Fruit fly (Drosophila melanogaster) whole organism, embryonic: ENCODE measurements around the gene TotB.

Experiments
- Awh ChIP-seq: fragments of 200-800 bp; sonication (Bioruptor generic); IDR thresholded peaks from 2 replicates; pipeline ENCODE4, ENCODE4 v1.3.6; 2022; ENCODE audit warnings: missing biosample characterization, missing genetic modification characterization
- Bdp1 ChIP-seq: fragments of 200-800 bp; sonication (Bioruptor generic); optimal IDR thresholded peaks from 3 replicates; lab custom pipeline; 2016; ENCODE audit warnings: missing biosample characterization, missing genetic modification characterization
- CG12659 ChIP-seq: fragments of 200-800 bp; sonication (Bioruptor generic); optimal IDR thresholded peaks from 3 replicates; lab custom pipeline; 2017; ENCODE audit warnings: mild to moderate bottlenecking, missing biosample characterization, missing genetic modification reagents, missing genetic modification characterization
- CG14050 ChIP-seq: fragments of 200-800 bp; sonication (Bioruptor generic); IDR thresholded peaks from 3 replicates; pipeline ENCODE4 v1.3.6; 2022; ENCODE audit warnings: missing biosample characterization, missing genetic modification characterization
- CG16815 ChIP-seq: fragments of 200-800 bp; sonication (Bioruptor generic); optimal IDR thresholded peaks from 3 replicates; lab custom pipeline; 2017; ENCODE audit warnings: missing biosample characterization, mild to moderate bottlenecking, missing genetic modification characterization
- CG17385 ChIP-seq: fragments of 200-800 bp; sonication (Bioruptor generic); optimal IDR thresholded peaks from 3 replicates; lab custom pipeline; 2018; ENCODE audit warnings: missing biosample characterization, mild to moderate bottlenecking, missing genetic modification characterization
- CG18599 ChIP-seq: fragments of 200-800 bp; sonication (Bioruptor generic); optimal IDR thresholded peaks from 3 replicates; lab custom pipeline; 2017; ENCODE audit warnings: missing biosample characterization, missing genetic modification characterization, mild to moderate bottlenecking, moderate library complexity, missing genetic modification reagents
- CG2199 ChIP-seq: fragments of 200-800 bp; sonication (Bioruptor generic); IDR thresholded peaks from 3 replicates; pipeline ENCODE4 v1.3.6; 2022; ENCODE audit warnings: missing biosample characterization, missing genetic modification characterization
- CG3163 ChIP-seq: fragments of 200-800 bp; sonication (Bioruptor generic); optimal IDR thresholded peaks from 3 replicates; lab custom pipeline; 2016; ENCODE audit warnings: missing biosample characterization, missing genetic modification characterization
- CG32767 ChIP-seq: fragments of 200-800 bp; sonication (Bioruptor generic); IDR thresholded peaks from 2 replicates; pipeline ENCODE4 v1.3.6; 2022; ENCODE audit warnings: missing biosample characterization, missing genetic modification characterization
- CG33213 ChIP-seq: fragments of 200-800 bp; sonication (Bioruptor generic); optimal IDR thresholded peaks from 3 replicates; lab custom pipeline; 2016; ENCODE audit warnings: missing biosample characterization, missing genetic modification characterization
- CG34422 ChIP-seq: fragments of 200-800 bp; sonication (Bioruptor generic); IDR thresholded peaks from 3 replicates; pipeline ENCODE4 v1.3.6; 2022; ENCODE audit warnings: missing biosample characterization, missing genetic modification characterization
- CG42726 ChIP-seq: fragments of 200-800 bp; sonication (Bioruptor generic); IDR thresholded peaks from 2 replicates; pipeline ENCODE4 v1.3.6; 2022; ENCODE audit warnings: missing biosample characterization, missing genetic modification characterization; ENCODE audit not compliant: partially characterized antibody
- CG6791 ChIP-seq: fragments of 200-800 bp; sonication (Bioruptor generic); IDR thresholded peaks from 3 replicates; pipeline ENCODE4 v1.3.6; 2022; ENCODE audit warnings: missing biosample characterization, missing genetic modification characterization; ENCODE audit not compliant: partially characterized antibody
- CG7839 ChIP-seq: fragments of 200-800 bp; sonication (Bioruptor generic); optimal IDR thresholded peaks from 3 replicates; lab custom pipeline; 2018; ENCODE audit warnings: missing biosample characterization, mild to moderate bottlenecking, missing genetic modification characterization, moderate library complexity
- CG7963 ChIP-seq: fragments of 200-800 bp; sonication (Bioruptor generic); IDR thresholded peaks from 3 replicates; pipeline ENCODE4 v1.3.6; 2022; ENCODE audit warnings: missing biosample characterization, missing genetic modification characterization; ENCODE audit not compliant: partially characterized antibody
- CG8290 ChIP-seq, 3 experiments: fragments of 200-800 bp; sonication (Bioruptor generic); optimal IDR thresholded peaks; 2 replicates each; lab custom pipeline; 2016 to 2019; ENCODE audit warnings: missing biosample characterization in 3 of 3, missing genetic modification characterization in 3 of 3, mild to moderate bottlenecking in 2 of 3, moderate library complexity in 1 of 3
- CG9437 ChIP-seq: fragments of 200-800 bp; sonication (Bioruptor generic); optimal IDR thresholded peaks from 2 replicates; lab custom pipeline; 2018; ENCODE audit warnings: missing biosample characterization, mild to moderate bottlenecking, missing genetic modification characterization
- Dbx ChIP-seq: fragments of 200-800 bp; sonication (Bioruptor generic); IDR thresholded peaks from 3 replicates; pipeline ENCODE4 v1.3.6; 2022; ENCODE audit warnings: missing biosample characterization, missing genetic modification characterization
- H2.0 ChIP-seq: fragments of 200-800 bp; sonication (Bioruptor generic); IDR thresholded peaks from 2 replicates; pipeline ENCODE4 v1.3.6; 2022; ENCODE audit warnings: missing biosample characterization, missing genetic modification characterization
- HLH3B ChIP-seq: fragments of 200-800 bp; sonication (Bioruptor generic); IDR thresholded peaks from 2 replicates; pipeline ENCODE4 v1.3.6; 2022; ENCODE audit warnings: missing biosample characterization, missing genetic modification characterization
- Hr39 ChIP-seq: fragments of >200 bp; optimal IDR thresholded peaks from 2 replicates; lab custom pipeline; 2017
- MESR4 ChIP-seq: fragments of 200-800 bp; sonication (Bioruptor generic); optimal IDR thresholded peaks from 2 replicates; lab custom pipeline; 2018; ENCODE audit warnings: missing biosample characterization, mild to moderate bottlenecking, missing genetic modification characterization, moderate library complexity
- Mrtf ChIP-seq: fragments of 200-800 bp; sonication (Bioruptor generic); IDR thresholded peaks from 3 replicates; pipeline ENCODE4 v1.3.6; 2022; ENCODE audit warnings: missing biosample characterization, missing genetic modification characterization
- Opbp ChIP-seq: fragments of 200-800 bp; sonication (Bioruptor generic); IDR thresholded peaks from 3 replicates; pipeline ENCODE4 v1.3.6; 2022; ENCODE audit warnings: missing biosample characterization, missing genetic modification characterization; ENCODE audit not compliant: partially characterized antibody
- Scr ChIP-seq: fragments of 200-800 bp; sonication (Bioruptor generic); IDR thresholded peaks from 2 replicates; pipeline ENCODE4 v1.3.6; 2022; ENCODE audit warnings: missing biosample characterization, missing genetic modification characterization; ENCODE audit not compliant: partially characterized antibody
- Trl ChIP-seq, 3 experiments: fragments of >200 bp in 2 of 3; fragments of 200-800 bp in 1 of 3; sonication (Bioruptor generic) in 1 of 3; optimal IDR thresholded peaks; 2 replicates in 1 of 3; 3 replicates in 2 of 3; lab custom pipeline; 2016 to 2017; ENCODE audit warnings: missing biosample characterization in 1 of 3, missing genetic modification characterization in 1 of 3
- al ChIP-seq: fragments of 200-800 bp; sonication (Bioruptor generic); IDR thresholded peaks from 2 replicates; pipeline ENCODE4 v1.3.6; 2022; ENCODE audit warnings: missing biosample characterization, missing genetic modification characterization
- amos ChIP-seq: fragments of 200-800 bp; sonication (Bioruptor generic); IDR thresholded peaks from 2 replicates; pipeline ENCODE4 v1.3.6; 2022; ENCODE audit warnings: missing biosample characterization, missing genetic modification characterization; ENCODE audit not compliant: partially characterized antibody
- ash1 ChIP-seq: fragments of 200-800 bp; sonication (Bioruptor generic); optimal IDR thresholded peaks from 2 replicates; lab custom pipeline; 2018; ENCODE audit warnings: missing biosample characterization, mild to moderate bottlenecking, missing genetic modification characterization
- bbx ChIP-seq: fragments of 200-800 bp; sonication (Bioruptor generic); IDR thresholded peaks from 2 replicates; pipeline ENCODE4 v1.3.6; 2022; ENCODE audit warnings: missing biosample characterization, missing genetic modification characterization; ENCODE audit not compliant: partially characterized antibody
- chinmo ChIP-seq: fragments of 200-800 bp; sonication (Bioruptor generic); IDR thresholded peaks from 4 replicates; pipeline ENCODE4 v1.3.6; 2022; ENCODE audit warnings: missing biosample characterization, missing genetic modification characterization; ENCODE audit not compliant: partially characterized antibody
- crp ChIP-seq, 2 experiments: fragments of 200-800 bp; sonication (Bioruptor generic); optimal IDR thresholded peaks; 2 replicates in 1 of 2; 3 replicates in 1 of 2; lab custom pipeline; 2017; ENCODE audit warnings: missing biosample characterization in 2 of 2, missing genetic modification characterization in 2 of 2, mild to moderate bottlenecking in 1 of 2, moderate library complexity in 1 of 2
- ems ChIP-seq: fragments of 200-800 bp; sonication (Bioruptor generic); optimal IDR thresholded peaks from 3 replicates; lab custom pipeline; 2016; ENCODE audit warnings: missing biosample characterization, missing genetic modification characterization
- ewg ChIP-seq: fragments of 200-800 bp; sonication (Bioruptor generic); optimal IDR thresholded peaks from 3 replicates; lab custom pipeline; 2017; ENCODE audit warnings: mild to moderate bottlenecking, missing biosample characterization, missing genetic modification reagents, missing genetic modification characterization
- eyg ChIP-seq: fragments of 200-800 bp; sonication (Bioruptor generic); optimal IDR thresholded peaks from 3 replicates; lab custom pipeline; 2016; ENCODE audit warnings: missing biosample characterization, missing genetic modification characterization
- hb ChIP-seq: fragments of 200-800 bp; sonication (Bioruptor generic); IDR thresholded peaks from 3 replicates; pipeline ENCODE4 v1.3.6; 2022; ENCODE audit warnings: missing biosample characterization, missing genetic modification characterization; ENCODE audit not compliant: partially characterized antibody
- kah ChIP-seq: fragments of 200-800 bp; sonication (Bioruptor generic); optimal IDR thresholded peaks from 2 replicates; lab custom pipeline; 2018; ENCODE audit warnings: missing biosample characterization, mild to moderate bottlenecking, missing genetic modification characterization
- nerfin-1 ChIP-seq: fragments of 200-800 bp; sonication (Bioruptor generic); optimal IDR thresholded peaks from 3 replicates; lab custom pipeline; 2019; ENCODE audit warnings: missing biosample characterization, mild to moderate bottlenecking, missing genetic modification characterization, moderate library complexity
- nerfin-2 ChIP-seq: fragments of 200-800 bp; sonication (Bioruptor generic); IDR thresholded peaks from 2 replicates; pipeline ENCODE4 v1.3.6; 2022; ENCODE audit warnings: missing biosample characterization, missing genetic modification characterization; ENCODE audit not compliant: partially characterized antibody
- sna ChIP-seq: fragments of 200-800 bp; sonication (Bioruptor generic); IDR thresholded peaks from 2 replicates; pipeline ENCODE4 v1.3.6; 2022; ENCODE audit warnings: missing biosample characterization, missing genetic modification characterization; ENCODE audit not compliant: partially characterized antibody
- sug ChIP-seq: fragments of 200-800 bp; optimal IDR thresholded peaks from 2 replicates; lab custom pipeline; 2019; ENCODE audit warnings: missing biosample characterization, mild to moderate bottlenecking, missing genetic modification characterization, moderate library complexity
- vnd ChIP-seq: fragments of 200-800 bp; sonication (Bioruptor generic); IDR thresholded peaks from 3 replicates; pipeline ENCODE4 v1.3.6; 2022; ENCODE audit warnings: missing biosample characterization, missing genetic modification characterization; ENCODE audit not compliant: partially characterized antibody
- vvl ChIP-seq: fragments of 200-800 bp; sonication (Bioruptor generic); IDR thresholded peaks from 2 replicates; pipeline ENCODE4 v1.3.6; 2022; ENCODE audit warnings: missing biosample characterization, missing genetic modification characterization
- yki ChIP-seq: fragments of >200 bp; optimal IDR thresholded peaks from 3 replicates; lab custom pipeline; 2018
- zen2 ChIP-seq: fragments of 200-800 bp; sonication (Bioruptor generic); IDR thresholded peaks from 3 replicates; pipeline ENCODE4 v1.3.6; 2022; ENCODE audit warnings: missing biosample characterization, missing genetic modification characterization; ENCODE audit not compliant: partially characterized antibody

The TotB gene

dm6 chr3R:20877436-20877835 lies 3.7 kb downstream of the TotB start, which contains the start of gene TotZ (continued):
- no peak for TF ChIP-seq ash1 (GFP tag; lab: Kevin White, UChicago)
- no peak for TF ChIP-seq yki (lab: Kevin White, UChicago)
- TF ChIP-seq al (GFP tag; lab: Robert Waterston, UW) = no peak
- TF ChIP-seq CG14050 (GFP tag; lab: Robert Waterston, UW) = no peak
- TF ChIP-seq nerfin-1 (tag; lab: Kevin White, UChicago) = no peak
- TF ChIP-seq sna = no peak
- TF ChIP-seq, all 482 proteins: peak for 0

- peak; percentile 66 for TF ChIP-seq bbx (GFP tag; lab: Robert Waterston, UW)
- peak; percentile 60; the same call in 1 of the 2 replicates for TF ChIP-seq amos (GFP tag; lab: Robert Waterston, UW)
- no peak for TF ChIP-seq Mrtf
- no peak for TF ChIP-seq CG18599 (GFP tag; lab: Kevin White, UChicago)
- peak; percentile 75; the same call in 2 of the 3 replicates for TF ChIP-seq CG6791
- 0 out of 2 replicates have a peak, but pooled peaks have one; percentile 53 for TF ChIP-seq Scr (GFP tag; lab: Robert Waterston, UW)
- TF ChIP-seq CG16815 = no peak
- TF ChIP-seq CG7839 (tag; lab: Kevin White, UChicago) = no peak
- peak in 1 of 2 experiments; percentile 15 for TF ChIP-seq Trl (optimal IDR thresholded peaks at IDR 0.05; lab: Kevin White, UChicago)
- TF ChIP-seq Trl (GFP tag; optimal IDR thresholded peaks at IDR 0.05; lab: Kevin White, UChicago) = no peak
- TF ChIP-seq Opbp = peak; percentile 47; the same call in 1 of the 3 replicates
- peak; percentile 97 for TF ChIP-seq Bdp1 (GFP tag; lab: Kevin White, UChicago)
- TF ChIP-seq ewg (GFP tag; lab: Kevin White, UChicago) = peak; percentile 67
- TF ChIP-seq CG42726 (GFP tag; lab: Robert Waterston, UW) = peak; percentile 21; the same call in 1 of the 2 replicates
- TF ChIP-seq CG12659 (GFP tag; lab: Kevin White, UChicago) = no peak
- TF ChIP-seq Dbx (GFP tag; lab: Robert Waterston, UW) = no peak
- no peak for TF ChIP-seq kah
- no peak for TF ChIP-seq Awh (GFP tag; lab: Robert Waterston, UW)
- 0 out of 3 replicates have a peak, but pooled peaks have one; percentile 7 for TF ChIP-seq CG7963 (GFP tag; lab: Robert Waterston, UW)
- no peak for TF ChIP-seq eyg (GFP tag; lab: Kevin White, UChicago)
- no peak for TF ChIP-seq CG34422
- no peak for TF ChIP-seq CG3163 (GFP tag; lab: Kevin White, UChicago)
- TF ChIP-seq zen2 (GFP tag; lab: Robert Waterston, UW) = no peak
- no peak for TF ChIP-seq Hr39 (lab: Kevin White, UChicago)
Observed at dm6 chr3R:20890505-20890904, 16.8 kb downstream of the TotB start.

dm6 chr3R:20890920-20891319 lies 17.2 kb downstream of the TotB start:
- TF ChIP-seq H2.0 (GFP tag; lab: Robert Waterston, UW) = no peak
- no peak for TF ChIP-seq CG9437 (GFP tag; lab: Kevin White, UChicago)
- no peak for TF ChIP-seq CG17385 (GFP tag; lab: Kevin White, UChicago)
- TF ChIP-seq amos (GFP tag; lab: Robert Waterston, UW) = peak; percentile 75; the same call in 1 of the 2 replicates
- TF ChIP-seq CG2199 (GFP tag; lab: Robert Waterston, UW) = peak; percentile 65; the same call in 2 of the 3 replicates
- TF ChIP-seq vvl (GFP tag; lab: Robert Waterston, UW) = peak; percentile 8; the same call in 1 of the 2 replicates
- no peak for TF ChIP-seq HLH3B (GFP tag; lab: Robert Waterston, UW)
- TF ChIP-seq CG8290 (GFP tag; optimal IDR thresholded peaks at IDR 0.05; lab: Kevin White, UChicago) = no peak
- no peak for TF ChIP-seq CG8290 (tag; optimal IDR thresholded peaks at IDR 0.05; lab: Kevin White, UChicago)
- TF ChIP-seq MESR4 (GFP tag; lab: Kevin White, UChicago) = no peak
- TF ChIP-seq vnd = peak; percentile 47; the same call in 2 of the 3 replicates
- TF ChIP-seq crp (GFP tag; optimal IDR thresholded peaks at IDR 0.05; lab: Kevin White, UChicago) = peak in 1 of 2 experiments; percentile 35
- TF ChIP-seq hb = peak; percentile 48; the same call in 1 of the 3 replicates
- no peak for TF ChIP-seq ems (GFP tag; lab: Kevin White, UChicago)
- TF ChIP-seq CG32767 (GFP tag; lab: Robert Waterston, UW) = no peak
- TF ChIP-seq chinmo (GFP tag; lab: Robert Waterston, UW) = 0 out of 4 replicates have a peak, but pooled peaks have one; percentile 49
- TF ChIP-seq Scr (GFP tag; lab: Robert Waterston, UW) = peak; percentile 44; the same call in 1 of the 2 replicates
- TF ChIP-seq sug (tag; lab: Kevin White, UChicago) = no peak
- no peak for TF ChIP-seq CG33213 (GFP tag; lab: Kevin White, UChicago)
- peak; percentile 20; the same call in 1 of the 2 replicates for TF ChIP-seq nerfin-2 (GFP tag; lab: Robert Waterston, UW)
